Worm (Caenorhabditis elegans) whole organism, L1 larva: ENCODE measurements around the gene trf-1.

ENCODE experiments used
- F16B12.6 ChIP-seq: fragments of 150-350 bp; optimal IDR thresholded peaks from 2 replicates; lab custom pipeline; 2014; ENCODE audit warnings: missing biosample characterization, missing genetic modification characterization
- blmp-1 ChIP-seq: fragments of 150-350 bp; optimal IDR thresholded peaks from 2 replicates; lab custom pipeline; 2014; ENCODE audit warnings: missing biosample characterization, missing genetic modification characterization
- dpl-1 ChIP-seq, 3 experiments: fragments of 150-350 bp in 2 of 3; sonication (generic microtip) in 1 of 3; optimal IDR thresholded peaks; 2 replicates each; lab custom pipeline; 2014 to 2017; ENCODE audit warnings: missing biosample characterization in 3 of 3, missing genetic modification characterization in 3 of 3, missing genetic modification reagents in 3 of 3
- dsc-1 ChIP-seq: sonication (generic microtip); optimal IDR thresholded peaks from 2 replicates; lab custom pipeline; 2016; ENCODE audit warnings: mild to moderate bottlenecking, missing genetic modification characterization, missing compliant biosample characterization
- efl-1 ChIP-seq, 4 experiments: fragments of 150-350 bp; optimal IDR thresholded peaks in 3 of 4; peaks in 1 of 4; 1 replicate in 1 of 4; 2 replicates in 3 of 4; lab custom pipeline; 2014; ENCODE audit warnings: missing biosample characterization in 2 of 4, missing genetic modification characterization in 2 of 4, missing genetic modification reagents in 2 of 4
- efl-3 ChIP-seq: fragments of 200-800 bp; sonication (Bioruptor generic); optimal IDR thresholded peaks from 2 replicates; lab custom pipeline; 2018; ENCODE audit warnings: mild to moderate bottlenecking, missing genetic modification characterization, missing compliant biosample characterization
- egl-27 ChIP-seq, 2 experiments: fragments of 150-350 bp in 1 of 2; sonication (generic microtip); optimal IDR thresholded peaks; 3 replicates each; lab custom pipeline; 2017 to 2018; ENCODE audit warnings: missing biosample characterization in 2 of 2, missing genetic modification characterization in 2 of 2, missing genetic modification reagents in 2 of 2
- elt-2 ChIP-seq: sonication (generic microtip); optimal IDR thresholded peaks from 2 replicates; lab custom pipeline; 2016; ENCODE audit warnings: missing genetic modification characterization, mild to moderate bottlenecking, inconsistent platforms, missing compliant biosample characterization, missing genetic modification reagents
- fkh-10 ChIP-seq: sonication (generic microtip); optimal IDR thresholded peaks from 2 replicates; lab custom pipeline; 2017; ENCODE audit warnings: missing biosample characterization, missing genetic modification reagents, missing genetic modification characterization
- fkh-4 ChIP-seq: sonication (generic microtip); optimal IDR thresholded peaks from 2 replicates; lab custom pipeline; 2016; ENCODE audit warnings: missing compliant biosample characterization, missing genetic modification characterization, borderline replicate concordance
- grh-1 ChIP-seq: fragments of 200-800 bp; sonication (Bioruptor generic); IDR thresholded peaks from 2 replicates; pipeline ENCODE4 v1.3.6; 2022; ENCODE audit warnings: missing genetic modification reagents, missing genetic modification characterization, missing compliant biosample characterization
- hlh-17 ChIP-seq: fragments of 200-800 bp; sonication (Bioruptor generic); optimal IDR thresholded peaks from 2 replicates; lab custom pipeline; 2018; ENCODE audit warnings: missing genetic modification characterization, mild to moderate bottlenecking, missing compliant biosample characterization, moderate library complexity, borderline replicate concordance
- irx-1 ChIP-seq: sonication (generic microtip); optimal IDR thresholded peaks from 2 replicates; lab custom pipeline; 2016; ENCODE audit warnings: missing genetic modification characterization, missing compliant biosample characterization
- jun-1 ChIP-seq: fragments of 150-350 bp; optimal IDR thresholded peaks from 2 replicates; lab custom pipeline; 2014; ENCODE audit warnings: missing biosample characterization, missing genetic modification reagents, missing genetic modification characterization
- lin-13 ChIP-seq: fragments of 150-350 bp; optimal IDR thresholded peaks from 2 replicates; lab custom pipeline; 2014; ENCODE audit warnings: missing biosample characterization, missing genetic modification reagents, missing genetic modification characterization
- mdl-1 ChIP-seq, 2 experiments: fragments of 150-350 bp; optimal IDR thresholded peaks; 2 replicates each; lab custom pipeline; 2014 to 2017; ENCODE audit warnings: missing biosample characterization in 2 of 2, missing genetic modification characterization in 2 of 2, inconsistent platforms in 1 of 2
- mef-2 ChIP-seq: fragments of 150-350 bp; optimal IDR thresholded peaks from 2 replicates; lab custom pipeline; 2014; ENCODE audit warnings: missing biosample characterization, missing genetic modification characterization
- mep-1 ChIP-seq: fragments of 150-350 bp; optimal IDR thresholded peaks from 2 replicates; lab custom pipeline; 2014; ENCODE audit warnings: missing biosample characterization, missing genetic modification characterization
- nhr-11 ChIP-seq: fragments of 150-350 bp; optimal IDR thresholded peaks from 2 replicates; lab custom pipeline; 2014; ENCODE audit warnings: missing biosample characterization, missing genetic modification characterization
- nhr-12 ChIP-seq: sonication (generic microtip); optimal IDR thresholded peaks from 2 replicates; lab custom pipeline; 2017; ENCODE audit warnings: missing biosample characterization, missing genetic modification characterization
- nhr-19 ChIP-seq: fragments of 200-800 bp; sonication (Bioruptor generic); conservative IDR thresholded peaks from 2 replicates; pipeline ENCODE4 v1.3.6; 2022; ENCODE audit warnings: missing genetic modification characterization, missing compliant biosample characterization
- nhr-20 ChIP-seq: sonication (generic microtip); optimal IDR thresholded peaks from 2 replicates; lab custom pipeline; 2016; ENCODE audit warnings: mild to moderate bottlenecking, missing genetic modification characterization, missing compliant biosample characterization
- nhr-47 ChIP-seq: sonication (generic microtip); optimal IDR thresholded peaks from 2 replicates; lab custom pipeline; 2016; ENCODE audit warnings: mild to moderate bottlenecking, missing genetic modification characterization, moderate library complexity, missing compliant biosample characterization
- nhr-76 ChIP-seq: sonication (generic microtip); optimal IDR thresholded peaks from 2 replicates; lab custom pipeline; 2017; ENCODE audit warnings: missing biosample characterization, missing genetic modification characterization
- nhr-77 ChIP-seq: fragments of 150-350 bp; optimal IDR thresholded peaks from 2 replicates; lab custom pipeline; 2014; ENCODE audit warnings: missing biosample characterization, missing genetic modification characterization
- nhr-84 ChIP-seq: sonication (generic microtip); optimal IDR thresholded peaks from 2 replicates; lab custom pipeline; 2017; ENCODE audit warnings: missing biosample characterization, missing genetic modification characterization
- nhr-85 ChIP-seq: sonication (generic microtip); peaks from one replicate; lab custom pipeline; 2016; ENCODE audit warnings: missing genetic modification characterization, inconsistent platforms, missing compliant biosample characterization
- nhr-90 ChIP-seq: sonication (generic microtip); optimal IDR thresholded peaks from 2 replicates; lab custom pipeline; 2016; ENCODE audit warnings: mild to moderate bottlenecking, missing genetic modification characterization, missing compliant biosample characterization; ENCODE audit not compliant: poor library complexity
- pag-3 ChIP-seq: sonication (generic microtip); optimal IDR thresholded peaks from 2 replicates; lab custom pipeline; 2017; ENCODE audit warnings: missing genetic modification characterization, mild to moderate bottlenecking, missing compliant biosample characterization, antibody characterized with exemption, borderline replicate concordance; ENCODE audit not compliant: insufficient read depth
- pqm-1 ChIP-seq: sonication (generic microtip); optimal IDR thresholded peaks from 3 replicates; lab custom pipeline; 2017; ENCODE audit warnings: missing biosample characterization, missing genetic modification characterization
- rnt-1 ChIP-seq: sonication (generic microtip); optimal IDR thresholded peaks from 2 replicates; lab custom pipeline; 2016; ENCODE audit warnings: mild to moderate bottlenecking, missing genetic modification characterization, moderate library complexity, missing compliant biosample characterization
- skn-1 ChIP-seq: fragments of 150-350 bp; optimal IDR thresholded peaks from 2 replicates; lab custom pipeline; 2014; ENCODE audit warnings: missing biosample characterization, missing genetic modification characterization
- snu-23 ChIP-seq: sonication (generic microtip); optimal IDR thresholded peaks from 2 replicates; lab custom pipeline; 2016; ENCODE audit warnings: missing genetic modification characterization, missing compliant biosample characterization
- sox-4 ChIP-seq: sonication (generic microtip); optimal IDR thresholded peaks from 2 replicates; lab custom pipeline; 2016; ENCODE audit warnings: missing genetic modification characterization, missing compliant biosample characterization
- sptf-1 ChIP-seq: fragments of 150-350 bp; optimal IDR thresholded peaks from 2 replicates; lab custom pipeline; 2014; ENCODE audit warnings: missing biosample characterization, missing genetic modification characterization
- sup-37 ChIP-seq: fragments of 200-800 bp; sonication (Bioruptor generic); optimal IDR thresholded peaks from 2 replicates; lab custom pipeline; 2018; ENCODE audit warnings: mild to moderate bottlenecking, missing genetic modification characterization, missing compliant biosample characterization
- swsn-7 ChIP-seq: sonication (generic microtip); optimal IDR thresholded peaks from 2 replicates; lab custom pipeline; 2016; ENCODE audit warnings: missing genetic modification characterization, missing compliant biosample characterization
- tbx-2 ChIP-seq: sonication (generic microtip); optimal IDR thresholded peaks from 2 replicates; lab custom pipeline; 2016; ENCODE audit warnings: missing genetic modification characterization, missing compliant biosample characterization
- tlp-1 ChIP-seq: fragments of 150-350 bp; optimal IDR thresholded peaks from 2 replicates; lab custom pipeline; 2014; ENCODE audit warnings: missing biosample characterization, missing genetic modification characterization
- unc-130 ChIP-seq: fragments of 150-350 bp; optimal IDR thresholded peaks from 2 replicates; lab custom pipeline; 2017; ENCODE audit warnings: missing biosample characterization, missing genetic modification characterization, inconsistent platforms
- unc-30 ChIP-seq: sonication (generic microtip); optimal IDR thresholded peaks from 2 replicates; lab custom pipeline; 2017; ENCODE audit warnings: missing biosample characterization, missing genetic modification characterization
- unc-62 ChIP-seq: fragments of 150-350 bp; optimal IDR thresholded peaks from 2 replicates; lab custom pipeline; 2014; ENCODE audit warnings: missing biosample characterization, missing genetic modification reagents, missing genetic modification characterization
- unc-98 ChIP-seq: fragments of 200-800 bp; sonication (Bioruptor generic); IDR thresholded peaks from 2 replicates; pipeline ENCODE4 v1.3.6; 2022; ENCODE audit warnings: missing genetic modification characterization, missing compliant biosample characterization
- vab-15 ChIP-seq: sonication (generic microtip); optimal IDR thresholded peaks from 2 replicates; lab custom pipeline; 2017; ENCODE audit warnings: missing genotype, mild to moderate bottlenecking, missing genetic modification characterization, missing compliant biosample characterization
- xbp-1 ChIP-seq: sonication (generic microtip); optimal IDR thresholded peaks from 2 replicates; lab custom pipeline; 2016; ENCODE audit warnings: missing genetic modification characterization, missing compliant biosample characterization
- zag-1 ChIP-seq: fragments of 150-350 bp; optimal IDR thresholded peaks from 2 replicates; lab custom pipeline; 2014; ENCODE audit warnings: missing biosample characterization, missing genetic modification characterization
- ztf-4 ChIP-seq: fragments of 150-350 bp; optimal IDR thresholded peaks from 2 replicates; lab custom pipeline; 2014; ENCODE audit warnings: missing biosample characterization, missing genetic modification characterization

trf-1 gene

DNA sequence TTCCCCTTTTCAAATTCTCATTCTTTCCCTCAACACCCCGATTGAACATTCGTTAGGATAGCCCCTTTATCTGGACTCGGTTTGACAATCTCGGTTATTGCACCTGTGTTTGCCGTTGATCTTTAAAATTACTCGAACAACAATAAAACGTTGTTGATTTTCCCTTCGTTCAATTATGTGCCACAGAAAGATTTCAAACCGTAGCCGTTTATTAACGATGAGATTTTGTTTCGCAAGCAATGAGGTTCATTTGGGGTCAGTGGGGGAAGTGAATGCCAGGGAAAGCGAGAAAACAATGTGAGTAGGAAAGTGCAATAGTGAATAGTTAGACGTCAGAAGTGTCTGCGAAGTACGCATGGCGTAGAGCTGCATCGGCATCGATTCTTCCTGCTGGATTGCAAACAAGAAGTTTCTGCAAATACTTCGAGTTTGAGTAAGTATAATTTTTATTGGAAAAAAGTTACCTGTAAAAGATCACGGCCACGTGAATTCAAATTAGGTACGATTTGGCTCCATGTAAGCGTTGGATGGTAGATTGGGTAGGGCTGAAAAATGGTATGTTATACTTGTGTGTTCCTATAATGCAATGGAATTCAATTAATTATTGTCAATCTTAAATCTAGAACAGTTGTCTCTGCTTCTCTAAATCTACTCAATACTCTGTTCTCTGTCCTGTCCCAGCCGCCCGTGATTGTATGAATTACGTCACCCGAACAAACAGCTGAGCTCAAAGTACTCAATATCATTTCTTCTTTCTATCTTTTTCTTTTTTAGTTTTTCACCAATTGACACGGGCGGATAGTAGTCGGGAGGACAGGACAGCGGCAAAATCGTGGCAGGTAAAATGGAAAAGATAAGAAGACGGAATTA is 34.5 kb downstream of the trf-1 start, which contains the start of gene kel-3 (continued):
- peak; percentile 6 for TF ChIP-seq F16B12.6
- TF ChIP-seq rnt-1 (tag; lab: Kevin White, UChicago) = peak; percentile 83
- TF ChIP-seq mdl-1 (tag; optimal IDR thresholded peaks at IDR 0.05; lab: Kevin White, UChicago) = peak in 1 of 2 experiments; percentile 68
- no peak for TF ChIP-seq nhr-76 (tag; lab: Kevin White, UChicago)
- no peak for TF ChIP-seq mef-2 (tag; lab: Kevin White, UChicago)
- TF ChIP-seq vab-15 (tag; lab: Kevin White, UChicago) = no peak
- no peak for TF ChIP-seq sox-4
- peak; percentile 26 for TF ChIP-seq skn-1 (tag; lab: Kevin White, UChicago)
- peak; percentile 85 for TF ChIP-seq nhr-19 (GFP tag; lab: Robert Waterston, UW)
- peak; percentile 79 for TF ChIP-seq blmp-1 (tag; lab: Kevin White, UChicago)
- peak; percentile 54 for TF ChIP-seq mep-1
- TF ChIP-seq irx-1 (tag; lab: Kevin White, UChicago) = no peak
- peak; percentile 75 for TF ChIP-seq snu-23
- TF ChIP-seq unc-98 = no peak
- TF ChIP-seq sptf-1 (tag; lab: Kevin White, UChicago) = no peak

DNA sequence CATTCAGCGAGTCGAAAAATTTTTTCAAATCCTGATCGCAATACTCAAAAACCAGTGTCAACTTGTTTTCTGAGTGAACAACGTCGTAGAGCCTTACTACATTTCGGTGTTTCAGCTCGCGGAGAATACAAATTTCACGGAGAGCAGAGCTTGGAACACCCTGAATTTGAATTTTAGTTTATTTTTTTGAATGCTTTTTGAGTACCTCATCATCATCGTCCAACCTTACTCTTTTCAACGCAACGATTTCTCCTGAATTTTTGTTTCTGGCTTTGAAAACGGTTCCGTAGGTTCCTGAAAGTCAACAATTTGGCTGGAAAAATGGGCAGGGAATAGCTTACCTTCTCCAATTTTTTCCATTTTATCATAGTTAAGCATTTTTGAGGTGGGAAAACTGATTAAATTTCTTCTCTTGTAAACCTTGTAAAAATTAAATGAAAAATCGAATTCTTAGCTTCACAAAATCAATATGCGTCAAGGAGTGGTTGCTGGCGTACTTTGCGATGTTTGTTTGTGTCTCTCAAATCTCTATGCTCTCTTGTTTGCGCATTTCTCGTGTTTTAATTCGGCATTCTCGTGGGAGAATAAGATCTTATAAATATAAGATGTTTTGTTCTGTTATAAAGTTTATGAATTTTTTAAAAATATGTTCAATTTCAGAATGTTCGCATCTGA is 35.8 kb downstream of the trf-1 start, which contains the start of gene cdk-5:
Gene cdk-5 (minus strand): TSS at position 425 of the 675 bp plus-strand sequence.
- peak; percentile 33 for TF ChIP-seq nhr-12 (tag; lab: Kevin White, UChicago)
- TF ChIP-seq pqm-1 (tag; lab: Kevin White, UChicago) = no peak
- peak; percentile 76 for TF ChIP-seq nhr-11
- TF ChIP-seq hlh-17 (GFP tag; lab: Kevin White, UChicago) = no peak
- TF ChIP-seq efl-3 (GFP tag; lab: Kevin White, UChicago) = no peak
- TF ChIP-seq nhr-85 (tag; lab: Kevin White, UChicago) = peak; percentile 94
- peak; percentile 70 for TF ChIP-seq fkh-4 (tag; lab: Kevin White, UChicago)
- peak; percentile 87 for TF ChIP-seq grh-1 (GFP tag; lab: Robert Waterston, UW)
- peak; percentile 97 for TF ChIP-seq dsc-1
- peak; percentile 83 for TF ChIP-seq zag-1 (tag; lab: Kevin White, UChicago)
- TF ChIP-seq unc-62 (GFP tag; lab: Kevin White, UChicago) = no peak
- TF ChIP-seq nhr-47 (tag; lab: Kevin White, UChicago) = peak; percentile 98
- TF ChIP-seq elt-2 (tag; lab: Kevin White, UChicago) = peak; percentile 75
- peak; percentile 97 for TF ChIP-seq tbx-2 (tag; lab: Kevin White, UChicago)
- peak; percentile 58 for TF ChIP-seq fkh-10 (GFP tag; lab: Kevin White, UChicago)
- peak; percentile 93 for TF ChIP-seq xbp-1 (tag; lab: Kevin White, UChicago)
- peak; percentile 93 for TF ChIP-seq unc-130 (tag; lab: Kevin White, UChicago)
- TF ChIP-seq mef-2 (tag; lab: Kevin White, UChicago) = peak; percentile 2
- TF ChIP-seq swsn-7 = peak; percentile 97
- TF ChIP-seq nhr-84 (tag; lab: Kevin White, UChicago) = no peak
- no peak for TF ChIP-seq tlp-1 (tag; lab: Kevin White, UChicago)
- TF ChIP-seq sup-37 = peak; percentile 50
- TF ChIP-seq irx-1 (tag; lab: Kevin White, UChicago) = peak; percentile 93
- peak; percentile 94 for TF ChIP-seq nhr-90 (tag; lab: Kevin White, UChicago)
- peak; percentile 84 for TF ChIP-seq unc-30
- TF ChIP-seq dpl-1 (GFP tag; optimal IDR thresholded peaks at IDR 0.05; lab: Kevin White, UChicago) = peak; percentile 85 to 91 (median 90)
- TF ChIP-seq lin-13 (GFP tag; lab: Kevin White, UChicago) = peak; percentile 90
- no peak for TF ChIP-seq egl-27 (tag; optimal IDR thresholded peaks at IDR 0.05; lab: Kevin White, UChicago)
- peak; percentile 82 for TF ChIP-seq sox-4
- TF ChIP-seq nhr-20 (tag; lab: Kevin White, UChicago) = peak; percentile 95
- TF ChIP-seq nhr-77 (tag; lab: Kevin White, UChicago) = peak; percentile 81
- peak; percentile 94 for TF ChIP-seq rnt-1 (tag; lab: Kevin White, UChicago)
- peak; percentile 86 for TF ChIP-seq jun-1 (tag; lab: Kevin White, UChicago)
- TF ChIP-seq pag-3 = no peak
- peak; percentile 84 for TF ChIP-seq ztf-4
- peak; percentile 90 to 94 for TF ChIP-seq efl-1 (optimal IDR thresholded peaks at IDR 0.05; lab: Kevin White, UChicago)
- TF ChIP-seq efl-1 (GFP tag; optimal IDR thresholded peaks at IDR 0.05 in 1 of 2; lab: Kevin White, UChicago) = peak; percentile 88 to 99
- TF ChIP-seq mep-1 = peak; percentile 99
